Worm (Caenorhabditis elegans): ENCODE results near the gene glr-4.

The glr-4 gene

DNA sequence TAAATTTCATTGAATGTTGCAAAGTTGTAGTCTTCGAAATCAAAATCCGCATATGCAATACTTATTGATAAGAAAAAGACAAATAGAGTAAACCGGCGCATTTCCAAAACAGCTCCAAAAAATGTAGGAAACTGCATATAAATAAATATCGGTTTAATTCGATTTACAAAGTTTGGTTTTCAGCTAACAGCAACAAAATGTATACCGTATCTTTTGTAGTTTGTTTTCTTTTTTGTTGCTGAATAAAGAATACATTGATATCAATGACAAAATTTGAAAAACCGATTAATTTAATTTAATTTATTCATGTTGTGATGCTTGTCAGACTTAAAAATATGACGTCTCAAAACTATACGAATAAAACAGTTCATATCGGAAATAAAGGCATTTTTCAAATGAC lies 32.7 kb downstream of the glr-4 start, which contains the start of gene B0228.8:
Gene B0228.8 (minus strand): TSS at position 101 of the 400 bp plus-strand sequence.
- no peak for TF ChIP-seq fos-1 (tag; optimal IDR thresholded peaks at IDR 0.05)
- TF ChIP-seq lin-11 (tag; optimal IDR thresholded peaks at IDR 0.05): no peak
- no peak for TF ChIP-seq C34F6.9 (tag; optimal IDR thresholded peaks at IDR 0.05)
- no peak for TF ChIP-seq elt-1 (tag; optimal IDR thresholded peaks at IDR 0.05)

DNA sequence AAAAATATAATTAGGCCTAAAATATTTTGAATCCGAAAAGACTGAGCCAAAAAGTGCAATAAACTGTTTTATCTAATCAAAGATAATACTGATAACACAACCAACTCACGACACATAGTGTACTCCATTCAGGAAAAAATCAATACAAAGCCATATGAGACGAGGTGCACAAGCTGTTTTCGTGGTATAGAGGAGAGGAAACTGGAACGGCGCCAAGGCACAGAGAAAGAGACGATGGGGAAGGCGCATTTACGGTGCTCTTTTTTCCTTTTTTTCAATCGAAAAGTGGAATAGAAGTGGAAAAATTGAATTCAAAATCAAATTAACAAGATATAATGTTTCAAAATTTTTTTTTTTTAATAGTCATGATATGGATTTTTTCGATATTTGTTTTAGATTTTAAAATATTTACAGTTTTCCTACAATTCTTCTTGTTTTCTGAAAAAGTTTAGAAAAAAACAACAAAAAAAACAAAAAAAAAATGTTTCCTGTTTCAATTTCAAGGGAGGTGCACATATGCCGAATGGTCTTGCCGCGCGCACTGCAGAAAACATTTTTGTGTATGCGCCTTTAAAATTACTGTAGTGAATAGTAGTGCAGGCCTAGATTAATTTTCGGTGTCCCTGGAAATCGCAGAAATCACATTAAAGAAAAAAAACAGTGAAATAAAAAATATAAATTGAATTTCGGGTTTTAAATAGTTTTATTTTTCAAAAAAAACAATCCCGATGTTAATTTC lies 35.6 kb downstream of the glr-4 start, which contains the start of gene B0228.7:
Gene B0228.7 (minus strand): TSS at position 627 of the 739 bp plus-strand sequence.
- TF ChIP-seq crh-2 (tag; optimal IDR thresholded peaks at IDR 0.05) (peak; percentile 50), elt-3 (tag; optimal IDR thresholded peaks at IDR 0.05) (no peak), unc-62 (GFP tag; optimal IDR thresholded peaks at IDR 0.05) (no peak), skn-1 (tag; optimal IDR thresholded peaks at IDR 0.05) (peak; percentile 39), mbf-1 (tag; optimal IDR thresholded peaks at IDR 0.05) (no peak), mdl-1 (tag; optimal IDR thresholded peaks at IDR 0.05) (no peak), nhr-6 (tag; optimal IDR thresholded peaks at IDR 0.05) (no peak), nhr-21 (tag; optimal IDR thresholded peaks at IDR 0.05) (no peak), unc-39 (tag; optimal IDR thresholded peaks at IDR 0.05) (no peak), zag-1 (tag; optimal IDR thresholded peaks at IDR 0.05) (no peak), lin-11 (tag; optimal IDR thresholded peaks at IDR 0.05) (no peak), nhr-77 (tag; optimal IDR thresholded peaks at IDR 0.05) (no peak), sma-3 (GFP tag; optimal IDR thresholded peaks at IDR 0.05) (no peak), C34F6.9 (tag; optimal IDR thresholded peaks at IDR 0.05) (peak; percentile 19), gmeb-1 (tag; optimal IDR thresholded peaks at IDR 0.05) (no peak), Y55F3AM.14 (GFP tag; optimal IDR thresholded peaks at IDR 0.05) (no peak), nhr-129 (tag; optimal IDR thresholded peaks at IDR 0.05) (peak; percentile 55), nhr-23 (tag; optimal IDR thresholded peaks at IDR 0.05) (no peak), ZK546.5 (tag; optimal IDR thresholded peaks at IDR 0.05) (no peak), lsy-2 (tag; optimal IDR thresholded peaks at IDR 0.05) (peak in 1 of 2 experiments; percentile 64), peb-1 (tag; optimal IDR thresholded peaks at IDR 0.05) (no peak), snpc-4 (tag; optimal IDR thresholded peaks at IDR 0.05) (no peak), nhr-25 (tag; optimal IDR thresholded peaks at IDR 0.05) (no peak), ceh-82 (tag; optimal IDR thresholded peaks at IDR 0.05) (no peak), fos-1 (tag; optimal IDR thresholded peaks at IDR 0.05) (peak; percentile 37), ztf-1 (GFP tag; conservative IDR thresholded peaks at IDR 0.05) (no peak), egl-27 (tag; optimal IDR thresholded peaks at IDR 0.05) (no peak), ztf-11 (tag; optimal IDR thresholded peaks at IDR 0.05) (no peak), lin-13 (GFP tag; optimal IDR thresholded peaks at IDR 0.05) (peak; percentile 46), blmp-1 (tag; optimal IDR thresholded peaks at IDR 0.05; ENCODE audit: insufficient read depth) (no peak), ztf-4 (tag; optimal IDR thresholded peaks at IDR 0.05) (no peak), unc-55 (GFP tag; optimal IDR thresholded peaks at IDR 0.05) (peak; percentile 57), sma-9 (GFP tag; optimal IDR thresholded peaks at IDR 0.05) (peak; percentile 61), sma-9 (tag; optimal IDR thresholded peaks at IDR 0.05) (no peak), nhr-237 (tag; optimal IDR thresholded peaks at IDR 0.05) (no peak), ama-1 (optimal IDR thresholded peaks at IDR 0.05) (no peak), aly-2 (tag; optimal IDR thresholded peaks at IDR 0.05) (no peak)

ce11 chrII:7756810-7757209 lies 37.3 kb downstream of the glr-4 start:
- TF ChIP-seq ama-1 (optimal IDR thresholded peaks at IDR 0.05): peak; percentile 38
- peak in 1 of 2 experiments; percentile 66 for TF ChIP-seq lsy-2 (tag; optimal IDR thresholded peaks at IDR 0.05)
- no peak for TF ChIP-seq Y55F3AM.14 (GFP tag; optimal IDR thresholded peaks at IDR 0.05)
- peak; percentile 85 for TF ChIP-seq nhr-21 (tag; optimal IDR thresholded peaks at IDR 0.05)
- peak; percentile 81 for TF ChIP-seq sma-3 (GFP tag; optimal IDR thresholded peaks at IDR 0.05)
- peak; percentile 75 for TF ChIP-seq sma-9 (GFP tag; optimal IDR thresholded peaks at IDR 0.05)
- no peak for TF ChIP-seq sma-9 (tag; optimal IDR thresholded peaks at IDR 0.05)
- TF ChIP-seq gmeb-1 (tag; optimal IDR thresholded peaks at IDR 0.05): peak; percentile 69
- TF ChIP-seq C34F6.9 (tag; optimal IDR thresholded peaks at IDR 0.05): no peak
- TF ChIP-seq egl-27 (tag; optimal IDR thresholded peaks at IDR 0.05): peak; percentile 24
- TF ChIP-seq crh-2 (tag; optimal IDR thresholded peaks at IDR 0.05): peak; percentile 88
- TF ChIP-seq ztf-4 (tag; optimal IDR thresholded peaks at IDR 0.05): peak; percentile 39
- TF ChIP-seq lin-13 (GFP tag; optimal IDR thresholded peaks at IDR 0.05): peak; percentile 52
- no peak for TF ChIP-seq blmp-1 (tag; optimal IDR thresholded peaks at IDR 0.05; ENCODE audit: insufficient read depth)
- peak; percentile 4 for TF ChIP-seq F13H6.1 (tag; optimal IDR thresholded peaks at IDR 0.05)
- no peak for TF ChIP-seq unc-55 (GFP tag; optimal IDR thresholded peaks at IDR 0.05)
- peak; percentile 7 for TF ChIP-seq nhr-77 (tag; optimal IDR thresholded peaks at IDR 0.05)
- peak; percentile 74 for TF ChIP-seq nhr-129 (tag; optimal IDR thresholded peaks at IDR 0.05)
- TF ChIP-seq fos-1 (tag; optimal IDR thresholded peaks at IDR 0.05): peak; percentile 44
